Fruit fly (Drosophila melanogaster): ENCODE results near the gene Nhe2.
A peak's percentile ranks its signal among the peaks of the same experiment; 100 is the strongest.

The Nhe2 gene

DNA sequence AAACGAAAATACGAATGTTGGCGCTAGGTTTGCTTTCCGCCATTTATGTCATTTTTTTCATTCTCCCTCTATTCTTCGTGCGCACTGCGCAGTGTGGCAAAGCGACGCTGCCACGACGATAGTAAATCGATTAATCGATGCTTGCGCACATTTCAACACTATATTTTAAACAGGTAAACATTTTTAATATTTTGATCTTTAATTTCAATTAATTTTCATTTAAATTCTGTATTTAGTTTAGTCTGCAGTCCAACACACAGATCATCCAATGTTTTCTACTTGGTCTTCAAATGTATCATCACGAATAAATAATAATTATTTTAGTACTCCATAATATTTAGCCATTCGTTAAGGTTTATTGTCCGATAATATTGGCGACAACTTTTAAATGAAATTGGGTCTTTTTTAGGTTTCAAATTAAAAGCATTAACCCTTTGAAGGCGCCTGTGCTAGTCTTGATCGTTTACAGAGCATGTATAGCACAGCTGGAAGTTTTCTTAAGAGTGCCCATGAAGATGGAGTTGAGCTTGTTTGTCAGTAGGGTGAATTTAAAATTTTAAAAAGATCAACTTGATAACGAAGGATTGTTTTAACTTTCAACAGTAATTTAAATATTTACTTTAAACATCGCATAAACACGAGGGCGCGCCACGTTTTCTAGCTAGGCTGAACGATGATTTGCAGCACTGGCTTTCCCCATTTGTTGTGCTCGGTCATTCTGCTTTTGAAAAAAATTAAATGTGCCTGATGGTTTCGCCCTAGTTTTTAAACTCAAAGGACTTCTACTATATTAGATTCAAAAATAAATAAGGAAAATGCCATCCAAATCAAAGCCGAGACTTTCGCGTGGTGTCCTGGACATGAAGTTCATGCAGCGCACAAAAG is 52.0 kb downstream of the Nhe2 start, which contains the start of the genes Mpp6 and E2f2 (continued):
- TF ChIP-seq CG7839 (tag; optimal IDR thresholded peaks at IDR 0.05) (peak; percentile 7), CG3995 (GFP tag; optimal IDR thresholded peaks at IDR 0.05) (no peak), Dbx (GFP tag; IDR thresholded peaks at IDR 0.05) (peak; percentile 87), amos (GFP tag; IDR thresholded peaks at IDR 0.05; ENCODE audit: partially characterized antibody) (peak; percentile 95), E2f2 (GFP tag; IDR thresholded peaks at IDR 0.05) (peak; percentile 93), CG15269 (tag; optimal IDR thresholded peaks at IDR 0.05) (no peak), ranshi (GFP tag; IDR thresholded peaks at IDR 0.05) (no peak), CG1602 (GFP tag; optimal IDR thresholded peaks at IDR 0.05) (peak; percentile 23), CG14014 (GFP tag; IDR thresholded peaks at IDR 0.05) (0 out of 2 replicates have a peak, but pooled peaks have one; percentile 9), Gsc (GFP tag; IDR thresholded peaks at IDR 0.05) (no peak), Xrp1 (GFP tag; IDR thresholded peaks at IDR 0.05) (peak; percentile 58), slbo (GFP tag; IDR thresholded peaks at IDR 0.05) (peak; percentile 83), CG17385 (GFP tag; optimal IDR thresholded peaks at IDR 0.05) (peak; percentile 4), fd102C (GFP tag; optimal IDR thresholded peaks at IDR 0.05) (no peak), ato (GFP tag; IDR thresholded peaks at IDR 0.05; ENCODE audit: partially characterized antibody) (peak; percentile 82), gsb-n (tag; optimal IDR thresholded peaks at IDR 0.05) (no peak), lab (GFP tag; optimal IDR thresholded peaks at IDR 0.05) (no peak), pan (optimal IDR thresholded peaks at IDR 0.05) (no peak), pan (GFP tag; optimal IDR thresholded peaks at IDR 0.05 in 1 of 2, IDR thresholded peaks at IDR 0.05 in 1 of 2) (peak in 1 of 2 experiments; percentile 48), phol (tag; optimal IDR thresholded peaks at IDR 0.05) (peak; percentile 92), CG16863 (GFP tag; optimal IDR thresholded peaks at IDR 0.05) (no peak), Scr (GFP tag; IDR thresholded peaks at IDR 0.05; ENCODE audit: partially characterized antibody) (peak; percentile 82), row (GFP tag; IDR thresholded peaks at IDR 0.05) (peak; percentile 53), CG10274 (GFP tag; optimal IDR thresholded peaks at IDR 0.05) (no peak), schlank (tag; optimal IDR thresholded peaks at IDR 0.05) (no peak), CoRest (tag; optimal IDR thresholded peaks at IDR 0.05) (peak; percentile 22), CG42726 (GFP tag; IDR thresholded peaks at IDR 0.05; ENCODE audit: partially characterized antibody) (peak; percentile 93), CG12391 (tag; optimal IDR thresholded peaks at IDR 0.05) (peak; percentile 6), CG1529 (GFP tag; optimal IDR thresholded peaks at IDR 0.05) (no peak), jigr1 (GFP tag; IDR thresholded peaks at IDR 0.05) (no peak), Doc3 (GFP tag; IDR thresholded peaks at IDR 0.05; ENCODE audit: partially characterized antibody) (peak; percentile 57; the same call in 2 of the 3 replicates), CG2875 (GFP tag; optimal IDR thresholded peaks at IDR 0.05) (no peak), Abd-B (GFP tag; optimal IDR thresholded peaks at IDR 0.05) (no peak), dimm (GFP tag; IDR thresholded peaks at IDR 0.05) (no peak), PHDP (tag; optimal IDR thresholded peaks at IDR 0.05) (no peak), h (optimal IDR thresholded peaks at IDR 0.05) (no peak), Jarid2 (GFP tag; optimal IDR thresholded peaks at IDR 0.05) (no peak), CG32772 (GFP tag; IDR thresholded peaks at IDR 0.05) (peak; percentile 61), zfh1 (GFP tag; IDR thresholded peaks at IDR 0.05) (peak; percentile 58; the same call in 2 of the 3 replicates), pnt (GFP tag; optimal IDR thresholded peaks at IDR 0.05) (no peak), gsb (GFP tag; IDR thresholded peaks at IDR 0.05) (no peak), CG30431 (GFP tag; optimal IDR thresholded peaks at IDR 0.05) (no peak), CG3847 (GFP tag; IDR thresholded peaks at IDR 0.05) (peak; percentile 82), pita (GFP tag; optimal IDR thresholded peaks at IDR 0.05) (no peak), Dek (tag; optimal IDR thresholded peaks at IDR 0.05) (no peak), NfI (GFP tag; optimal IDR thresholded peaks at IDR 0.05) (peak; percentile 57), Stat92E (GFP tag; optimal IDR thresholded peaks at IDR 0.05) (no peak), CG17328 (GFP tag; IDR thresholded peaks at IDR 0.05) (no peak), Ssrp (tag; optimal IDR thresholded peaks at IDR 0.05) (no peak)

Measured in whole organism, embryonic.